Fruit fly (Drosophila melanogaster) whole organism, embryonic: ENCODE results near the gene eas.

Experiments
- ATbp ChIP-seq: fragments of 200-800 bp; sonication (Bioruptor generic); optimal IDR thresholded peaks from 2 replicates; lab custom pipeline; 2017; ENCODE audit warnings: missing biosample characterization, mild to moderate bottlenecking, missing genetic modification characterization, missing genetic modification reagents
- Adf1 ChIP-seq: fragments of 200-800 bp; sonication (Bioruptor generic); IDR thresholded peaks from 2 replicates; pipeline ENCODE4 v1.3.6; 2022; ENCODE audit warnings: missing biosample characterization, missing genetic modification characterization
- CG10543 ChIP-seq: fragments of 200-800 bp; sonication (Bioruptor generic); optimal IDR thresholded peaks from 3 replicates; lab custom pipeline; 2017; ENCODE audit warnings: missing biosample characterization, mild to moderate bottlenecking, missing genetic modification characterization, moderate library complexity
- CG11696 ChIP-seq: fragments of 200-800 bp; sonication (Bioruptor generic); IDR thresholded peaks from 2 replicates; pipeline ENCODE4 v1.3.6; 2022; ENCODE audit warnings: missing biosample characterization, missing genetic modification characterization
- CG13894 ChIP-seq: fragments of 200-800 bp; sonication (Bioruptor generic); optimal IDR thresholded peaks from 3 replicates; lab custom pipeline; 2018; ENCODE audit warnings: missing biosample characterization, mild to moderate bottlenecking, missing genetic modification characterization, moderate library complexity
- CG15601 ChIP-seq: fragments of 200-800 bp; sonication (Bioruptor generic); optimal IDR thresholded peaks from 3 replicates; lab custom pipeline; 2019; ENCODE audit warnings: missing biosample characterization, mild to moderate bottlenecking, missing genetic modification characterization, moderate library complexity
- CG1602 ChIP-seq: fragments of 200-800 bp; sonication (Bioruptor generic); optimal IDR thresholded peaks from 3 replicates; lab custom pipeline; 2016; ENCODE audit warnings: missing biosample characterization, missing genetic modification characterization
- CG1832 ChIP-seq: fragments of 200-800 bp; sonication (Bioruptor generic); optimal IDR thresholded peaks from 2 replicates; lab custom pipeline; 2017; ENCODE audit warnings: missing biosample characterization, mild to moderate bottlenecking, missing genetic modification characterization, inconsistent platforms
- CG2202 ChIP-seq: fragments of 200-800 bp; sonication (Bioruptor generic); optimal IDR thresholded peaks from 2 replicates; lab custom pipeline; 2018; ENCODE audit warnings: missing biosample characterization, mild to moderate bottlenecking, missing genetic modification characterization
- CG3065 ChIP-seq: fragments of 200-800 bp; sonication (Bioruptor generic); optimal IDR thresholded peaks from 2 replicates; lab custom pipeline; 2016; ENCODE audit warnings: missing biosample characterization, missing genetic modification characterization
- CG33213 ChIP-seq: fragments of 200-800 bp; sonication (Bioruptor generic); optimal IDR thresholded peaks from 3 replicates; lab custom pipeline; 2016; ENCODE audit warnings: missing biosample characterization, missing genetic modification characterization
- CG3995 ChIP-seq: fragments of 200-800 bp; sonication (Bioruptor generic); optimal IDR thresholded peaks from 3 replicates; lab custom pipeline; 2016; ENCODE audit warnings: missing biosample characterization, missing genetic modification characterization
- CG42726 ChIP-seq: fragments of 200-800 bp; sonication (Bioruptor generic); IDR thresholded peaks from 2 replicates; pipeline ENCODE4 v1.3.6; 2022; ENCODE audit warnings: missing biosample characterization, missing genetic modification characterization; ENCODE audit not compliant: partially characterized antibody
- CG4282 ChIP-seq: fragments of 200-800 bp; sonication (Bioruptor generic); optimal IDR thresholded peaks from 2 replicates; lab custom pipeline; 2016; ENCODE audit warnings: missing biosample characterization, missing genetic modification characterization
- CG4707 ChIP-seq: fragments of 200-800 bp; sonication (Bioruptor generic); optimal IDR thresholded peaks from 2 replicates; lab custom pipeline; 2018; ENCODE audit warnings: missing biosample characterization, mild to moderate bottlenecking, missing genetic modification characterization, moderate library complexity
- CG7928 ChIP-seq: fragments of 200-800 bp; sonication (Bioruptor generic); optimal IDR thresholded peaks from 2 replicates; lab custom pipeline; 2017; ENCODE audit warnings: missing biosample characterization, mild to moderate bottlenecking, missing genetic modification characterization
- CG8944 ChIP-seq: fragments of 200-800 bp; sonication (Bioruptor generic); optimal IDR thresholded peaks from 3 replicates; lab custom pipeline; 2016; ENCODE audit warnings: missing biosample characterization, missing genetic modification characterization
- CG9609 ChIP-seq: fragments of 200-800 bp; sonication (Bioruptor generic); optimal IDR thresholded peaks from 3 replicates; lab custom pipeline; 2016; ENCODE audit warnings: missing biosample characterization, missing genetic modification characterization
- CG9876 ChIP-seq: fragments of 200-800 bp; sonication (Bioruptor generic); optimal IDR thresholded peaks from 2 replicates; lab custom pipeline; 2016; ENCODE audit warnings: missing biosample characterization, missing genetic modification characterization
- CoRest ChIP-seq: fragments of 200-800 bp; sonication (Bioruptor generic); optimal IDR thresholded peaks from 3 replicates; lab custom pipeline; 2018; ENCODE audit warnings: missing biosample characterization, mild to moderate bottlenecking, missing genetic modification characterization, moderate library complexity
- D ChIP-seq, 2 experiments: fragments of 200-800 bp in 1 of 2; fragments of >200 bp in 1 of 2; sonication (Bioruptor generic) in 1 of 2; optimal IDR thresholded peaks; 2 replicates in 1 of 2; 3 replicates in 1 of 2; lab custom pipeline; 2017; ENCODE audit warnings: mild to moderate bottlenecking in 1 of 2, missing biosample characterization in 1 of 2, missing genetic modification characterization in 1 of 2, missing genetic modification reagents in 1 of 2
- Dek ChIP-seq: fragments of 200-800 bp; sonication (Bioruptor generic); optimal IDR thresholded peaks from 3 replicates; lab custom pipeline; 2019; ENCODE audit warnings: missing biosample characterization, mild to moderate bottlenecking, missing genetic modification characterization, moderate library complexity
- Drgx ChIP-seq: fragments of 200-800 bp; sonication (Bioruptor generic); IDR thresholded peaks from 2 replicates; pipeline ENCODE4 v1.3.6; 2022; ENCODE audit warnings: missing biosample characterization, missing genetic modification characterization
- Fer3 ChIP-seq: fragments of 200-800 bp; sonication (Bioruptor generic); optimal IDR thresholded peaks from 2 replicates; lab custom pipeline; 2018; ENCODE audit warnings: missing biosample characterization, mild to moderate bottlenecking, missing genetic modification characterization, moderate library complexity
- H2.0 ChIP-seq: fragments of 200-800 bp; sonication (Bioruptor generic); IDR thresholded peaks from 2 replicates; pipeline ENCODE4 v1.3.6; 2022; ENCODE audit warnings: missing biosample characterization, missing genetic modification characterization
- HmgD ChIP-seq: fragments of 200-800 bp; sonication (Bioruptor generic); optimal IDR thresholded peaks from 3 replicates; lab custom pipeline; 2016; ENCODE audit warnings: missing biosample characterization, missing genetic modification characterization
- Hr3 ChIP-seq: fragments of 200-800 bp; sonication (Bioruptor generic); optimal IDR thresholded peaks from 3 replicates; lab custom pipeline; 2016; ENCODE audit warnings: missing biosample characterization, missing genetic modification characterization
- Mad ChIP-seq: fragments of 200-800 bp; sonication (Bioruptor generic); optimal IDR thresholded peaks from 2 replicates; lab custom pipeline; 2016; ENCODE audit warnings: missing biosample characterization, missing genetic modification characterization
- NK7.1 ChIP-seq: fragments of 200-800 bp; sonication (Bioruptor generic); optimal IDR thresholded peaks from 3 replicates; lab custom pipeline; 2016; ENCODE audit warnings: missing biosample characterization, missing genetic modification characterization
- Poxn ChIP-seq: fragments of 200-800 bp; sonication (Bioruptor generic); IDR thresholded peaks from 2 replicates; pipeline ENCODE4 v1.3.6; 2022; ENCODE audit warnings: missing biosample characterization, missing genetic modification characterization
- Sry-δ ChIP-seq: fragments of 200-800 bp; sonication (Bioruptor generic); optimal IDR thresholded peaks from 2 replicates; lab custom pipeline; 2016; ENCODE audit warnings: missing biosample characterization, missing genetic modification characterization
- Ssrp ChIP-seq: fragments of 200-800 bp; sonication (Bioruptor generic); optimal IDR thresholded peaks from 2 replicates; lab custom pipeline; 2018; ENCODE audit warnings: missing biosample characterization, mild to moderate bottlenecking, missing genetic modification characterization, moderate library complexity
- ac ChIP-seq: fragments of 200-800 bp; sonication (Bioruptor generic); optimal IDR thresholded peaks from 3 replicates; lab custom pipeline; 2017; ENCODE audit warnings: missing biosample characterization, mild to moderate bottlenecking, missing genetic modification characterization
- bsh ChIP-seq, 2 experiments: fragments of 200-800 bp; sonication (Bioruptor generic); optimal IDR thresholded peaks; 2 replicates each; lab custom pipeline; 2017 to 2018; ENCODE audit warnings: mild to moderate bottlenecking in 2 of 2, missing biosample characterization in 2 of 2, missing genetic modification characterization in 2 of 2, moderate library complexity in 1 of 2
- cad ChIP-seq: fragments of >200 bp; optimal IDR thresholded peaks from 2 replicates; lab custom pipeline; 2017; ENCODE audit warnings: missing biosample characterization, missing genetic modification characterization
- chm ChIP-seq: fragments of 200-800 bp; sonication (Bioruptor generic); IDR thresholded peaks from 2 replicates; pipeline ENCODE4 v1.3.6; 2022; ENCODE audit warnings: missing biosample characterization, missing genetic modification characterization
- dm ChIP-seq: fragments of 200-800 bp; sonication (Bioruptor generic); optimal IDR thresholded peaks from 3 replicates; lab custom pipeline; 2016; ENCODE audit warnings: missing biosample characterization, missing genetic modification characterization
- dpn ChIP-seq, 2 experiments: fragments of 200-800 bp; sonication (Bioruptor generic); optimal IDR thresholded peaks; 3 replicates each; lab custom pipeline; 2016; ENCODE audit warnings: missing biosample characterization in 2 of 2, missing genetic modification characterization in 2 of 2
- fd102C ChIP-seq: fragments of 200-800 bp; sonication (Bioruptor generic); optimal IDR thresholded peaks from 2 replicates; lab custom pipeline; 2018; ENCODE audit warnings: missing biosample characterization, mild to moderate bottlenecking, missing genetic modification characterization, moderate library complexity
- fru ChIP-seq: fragments of >200 bp; optimal IDR thresholded peaks from 2 replicates; lab custom pipeline; 2017
- hkb ChIP-seq, 2 experiments: fragments of 200-800 bp in 1 of 2; fragments of >200 bp in 1 of 2; sonication (Bioruptor generic) in 1 of 2; IDR thresholded peaks in 1 of 2; optimal IDR thresholded peaks in 1 of 2; 2 replicates each; pipeline versions ENCODE4 v1.3.6 to Lab custom; 2017 to 2022; ENCODE audit warnings: missing biosample characterization in 1 of 2, missing genetic modification characterization in 1 of 2
- jing ChIP-seq: fragments of 200-800 bp; sonication (Bioruptor generic); optimal IDR thresholded peaks from 2 replicates; lab custom pipeline; 2018; ENCODE audit warnings: missing biosample characterization, mild to moderate bottlenecking, missing genetic modification characterization
- kah ChIP-seq: fragments of 200-800 bp; sonication (Bioruptor generic); optimal IDR thresholded peaks from 2 replicates; lab custom pipeline; 2018; ENCODE audit warnings: missing biosample characterization, mild to moderate bottlenecking, missing genetic modification characterization
- kay ChIP-seq: fragments of 200-800 bp; sonication (Bioruptor generic); optimal IDR thresholded peaks from 2 replicates; lab custom pipeline; 2016; ENCODE audit warnings: missing biosample characterization, missing genetic modification characterization
- rib ChIP-seq: fragments of 200-800 bp; sonication (Bioruptor generic); IDR thresholded peaks from 2 replicates; pipeline ENCODE4 v1.3.6; 2022; ENCODE audit warnings: missing biosample characterization, missing genetic modification characterization
- sens ChIP-seq: fragments of 200-800 bp; sonication (Bioruptor generic); peaks from one replicate; lab custom pipeline; 2016; ENCODE audit warnings: missing biosample characterization, missing genetic modification characterization
- sna ChIP-seq: fragments of 200-800 bp; sonication (Bioruptor generic); IDR thresholded peaks from 2 replicates; pipeline ENCODE4 v1.3.6; 2022; ENCODE audit warnings: missing biosample characterization, missing genetic modification characterization; ENCODE audit not compliant: partially characterized antibody
- tio ChIP-seq: fragments of 200-800 bp; sonication (Bioruptor generic); optimal IDR thresholded peaks from 2 replicates; lab custom pipeline; 2017; ENCODE audit warnings: missing biosample characterization, missing genetic modification characterization, inconsistent platforms
- tll ChIP-seq, 2 experiments: fragments of 200-800 bp in 1 of 2; fragments of >200 bp in 1 of 2; sonication (Bioruptor generic) in 1 of 2; optimal IDR thresholded peaks; 2 replicates each; lab custom pipeline; 2017 to 2019; ENCODE audit warnings: missing biosample characterization in 2 of 2, missing genetic modification characterization in 2 of 2, mild to moderate bottlenecking in 1 of 2, moderate library complexity in 1 of 2
- tna ChIP-seq: fragments of 200-800 bp; sonication (Bioruptor generic); IDR thresholded peaks from 2 replicates; pipeline ENCODE4 v1.3.6; 2022; ENCODE audit warnings: missing biosample characterization, missing genetic modification characterization; ENCODE audit not compliant: partially characterized antibody

Gene eas

DNA sequence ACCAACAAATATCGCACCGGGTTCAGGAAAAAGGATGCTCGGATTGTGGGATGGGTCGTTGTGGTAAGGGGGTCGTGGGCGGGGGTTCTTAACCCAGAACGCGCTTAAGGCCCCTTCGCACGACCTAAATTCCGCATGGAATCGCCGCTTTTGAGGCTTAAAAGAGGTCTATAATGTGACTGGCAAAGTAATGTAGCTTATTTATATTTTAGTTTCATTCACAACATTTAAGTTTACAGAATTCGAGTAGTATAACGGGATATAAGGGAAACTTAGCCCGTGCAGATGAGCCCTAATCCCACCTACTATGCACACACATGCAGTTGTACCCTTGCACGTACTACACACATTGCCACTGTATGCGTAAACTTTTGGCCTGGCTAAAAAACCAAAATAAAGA, 655 bp downstream of the eas start (continued):
- TF ChIP-seq Mad (GFP tag; lab: Kevin White, UChicago) (peak; percentile 73), Dek (tag; lab: Kevin White, UChicago) (peak; percentile 61), chm (GFP tag; lab: Robert Waterston, UW) (peak; percentile 93), CG3995 (GFP tag; lab: Kevin White, UChicago) (no peak), NK7.1 (GFP tag; lab: Kevin White, UChicago) (no peak), bsh (GFP tag; optimal IDR thresholded peaks at IDR 0.05; lab: Kevin White, UChicago) (peak; percentile 80 to 93), CG33213 (peak; percentile 16), CG7928 (GFP tag; lab: Kevin White, UChicago) (peak; percentile 39), Adf1 (no peak), D (optimal IDR thresholded peaks at IDR 0.05; lab: Kevin White, UChicago) (no peak), D (GFP tag; optimal IDR thresholded peaks at IDR 0.05; lab: Kevin White, UChicago) (peak; percentile 87), ac (peak; percentile 82), CG4707 (GFP tag; lab: Kevin White, UChicago) (peak; percentile 81), sna (GFP tag; lab: Robert Waterston, UW) (no peak), dpn (GFP tag; optimal IDR thresholded peaks at IDR 0.05; lab: Kevin White, UChicago) (peak; percentile 13 to 66), Ssrp (tag; lab: Kevin White, UChicago) (peak; percentile 78), Sry-δ (GFP tag; lab: Kevin White, UChicago) (no peak), hkb (optimal IDR thresholded peaks at IDR 0.05; lab: Kevin White, UChicago) (no peak), hkb (GFP tag; IDR thresholded peaks at IDR 0.05; lab: Robert Waterston, UW) (peak; percentile 93), Poxn (GFP tag; lab: Robert Waterston, UW) (no peak), Fer3 (peak; percentile 76), tio (no peak), CG3065 (GFP tag; lab: Kevin White, UChicago) (no peak), CG1602 (GFP tag; lab: Kevin White, UChicago) (peak; percentile 49), CG15601 (peak; percentile 79), CG11696 (GFP tag; lab: Robert Waterston, UW) (peak; percentile 62), CoRest (tag; lab: Kevin White, UChicago) (peak; percentile 80), CG13894 (tag; lab: Kevin White, UChicago) (peak; percentile 67), Drgx (GFP tag; lab: Robert Waterston, UW) (peak; percentile 87), CG9609 (GFP tag; lab: Kevin White, UChicago) (peak; percentile 61), CG4282 (no peak), CG9876 (GFP tag; lab: Kevin White, UChicago) (no peak), kay (no peak), CG2202 (tag; lab: Kevin White, UChicago) (peak; percentile 77), fd102C (peak; percentile 79), CG42726 (GFP tag; lab: Robert Waterston, UW) (no peak), H2.0 (GFP tag; lab: Robert Waterston, UW) (peak; percentile 73), rib (0 out of 2 replicates have a peak, but pooled peaks have one; percentile 9), jing (peak; percentile 69), dm (GFP tag; lab: Kevin White, UChicago) (no peak), CG8944 (GFP tag; lab: Kevin White, UChicago) (peak; percentile 11), sens (GFP tag; lab: Kevin White, UChicago) (peak; percentile 87), CG10543 (peak; percentile 87), Hr3 (GFP tag; lab: Kevin White, UChicago) (peak; percentile 5), kah (GFP tag; lab: Kevin White, UChicago) (peak; percentile 76), tna (no peak), fru (lab: Kevin White, UChicago) (no peak), ATbp (peak; percentile 90), tll (GFP tag; optimal IDR thresholded peaks at IDR 0.05; lab: Kevin White, UChicago) (no peak), HmgD (GFP tag; lab: Kevin White, UChicago) (no peak), cad (GFP tag; lab: Kevin White, UChicago) (no peak), CG1832 (GFP tag; lab: Kevin White, UChicago) (no peak)
